Worm (Caenorhabditis elegans) whole organism, L2 larva: ENCODE data around the gene C46C2.6.

ENCODE experiments used
- C34F6.9 ChIP-seq: fragments of 150-350 bp; optimal IDR thresholded peaks from 2 replicates; lab custom pipeline; 2014; ENCODE audit warnings: missing biosample characterization, missing genetic modification characterization
- F13H6.1 ChIP-seq: sonication (generic microtip); optimal IDR thresholded peaks from 2 replicates; lab custom pipeline; 2016; ENCODE audit warnings: missing genetic modification characterization, missing compliant biosample characterization
- R02D3.7 ChIP-seq: fragments of 150-350 bp; optimal IDR thresholded peaks from 2 replicates; lab custom pipeline; 2014; ENCODE audit warnings: missing biosample characterization, missing genetic modification characterization
- Y55F3AM.14 ChIP-seq: fragments of 200-800 bp; sonication (Bioruptor generic); optimal IDR thresholded peaks from 2 replicates; lab custom pipeline; 2018; ENCODE audit warnings: mild to moderate bottlenecking, missing genetic modification characterization, missing compliant biosample characterization
- alr-1 ChIP-seq: fragments of 150-350 bp; optimal IDR thresholded peaks from 2 replicates; lab custom pipeline; 2014; ENCODE audit warnings: missing biosample characterization, missing genetic modification characterization
- ama-1 ChIP-seq: fragments of 150-350 bp; optimal IDR thresholded peaks from 2 replicates; lab custom pipeline; 2018; ENCODE audit warnings: inconsistent platforms
- blmp-1 ChIP-seq: sonication (generic microtip); optimal IDR thresholded peaks from 2 replicates; lab custom pipeline; 2017; ENCODE audit warnings: missing genetic modification characterization, mild to moderate bottlenecking, missing compliant biosample characterization, antibody characterized with exemption, moderate library complexity; ENCODE audit not compliant: insufficient read depth
- ceh-16 ChIP-seq: fragments of 150-350 bp; optimal IDR thresholded peaks from 2 replicates; lab custom pipeline; 2014; ENCODE audit warnings: missing biosample characterization, missing genetic modification characterization
- ceh-82 ChIP-seq: fragments of 150-350 bp; optimal IDR thresholded peaks from 2 replicates; lab custom pipeline; 2014; ENCODE audit warnings: missing biosample characterization, missing genetic modification characterization
- crh-2 ChIP-seq: sonication (generic microtip); optimal IDR thresholded peaks from 2 replicates; lab custom pipeline; 2017; ENCODE audit warnings: missing biosample characterization, missing genetic modification characterization
- egl-27 ChIP-seq: sonication (generic microtip); optimal IDR thresholded peaks from 3 replicates; lab custom pipeline; 2017; ENCODE audit warnings: missing biosample characterization, missing genetic modification reagents, missing genetic modification characterization
- elt-1 ChIP-seq: fragments of 150-350 bp; optimal IDR thresholded peaks from 2 replicates; lab custom pipeline; 2014; ENCODE audit warnings: missing biosample characterization, missing genetic modification characterization
- elt-3 ChIP-seq: sonication (generic microtip); optimal IDR thresholded peaks from 2 replicates; lab custom pipeline; 2017; ENCODE audit warnings: missing biosample characterization, missing genetic modification characterization
- fos-1 ChIP-seq: fragments of 150-350 bp; optimal IDR thresholded peaks from 2 replicates; lab custom pipeline; 2014; ENCODE audit warnings: missing biosample characterization, missing genetic modification characterization
- gmeb-1 ChIP-seq: fragments of 150-350 bp; optimal IDR thresholded peaks from 2 replicates; lab custom pipeline; 2014; ENCODE audit warnings: missing biosample characterization, missing genetic modification characterization
- lin-13 ChIP-seq: fragments of 150-350 bp; optimal IDR thresholded peaks from 2 replicates; lab custom pipeline; 2014; ENCODE audit warnings: missing biosample characterization, missing genetic modification reagents, missing genetic modification characterization
- lsy-2 ChIP-seq, 2 experiments: fragments of 150-350 bp in 1 of 2; sonication (generic microtip) in 1 of 2; optimal IDR thresholded peaks; 2 replicates each; lab custom pipeline; 2014 to 2017; ENCODE audit warnings: missing biosample characterization in 2 of 2, missing genetic modification characterization in 2 of 2
- mab-5 ChIP-seq: fragments of 150-350 bp; optimal IDR thresholded peaks from 2 replicates; lab custom pipeline; 2014; ENCODE audit warnings: missing biosample characterization, missing genetic modification characterization
- mbf-1 ChIP-seq: sonication (generic microtip); optimal IDR thresholded peaks from 2 replicates; lab custom pipeline; 2017; ENCODE audit warnings: missing biosample characterization, missing genetic modification characterization
- mdl-1 ChIP-seq, 2 experiments: fragments of 150-350 bp in 1 of 2; sonication (generic microtip) in 1 of 2; optimal IDR thresholded peaks; 2 replicates each; lab custom pipeline; 2017; ENCODE audit warnings: missing biosample characterization in 2 of 2, missing genetic modification characterization in 2 of 2
- nhr-10 ChIP-seq: sonication (generic microtip); optimal IDR thresholded peaks from 2 replicates; lab custom pipeline; 2017; ENCODE audit warnings: missing biosample characterization, missing genetic modification characterization
- nhr-129 ChIP-seq: fragments of 150-350 bp; optimal IDR thresholded peaks from 2 replicates; lab custom pipeline; 2014; ENCODE audit warnings: missing biosample characterization, missing genetic modification characterization
- nhr-21 ChIP-seq: fragments of 150-350 bp; optimal IDR thresholded peaks from 2 replicates; lab custom pipeline; 2014; ENCODE audit warnings: missing biosample characterization, missing genetic modification characterization
- nhr-23 ChIP-seq: fragments of 150-350 bp; optimal IDR thresholded peaks from 2 replicates; lab custom pipeline; 2014; ENCODE audit warnings: missing biosample characterization, missing genetic modification reagents, missing genetic modification characterization
- nhr-237 ChIP-seq: fragments of 150-350 bp; optimal IDR thresholded peaks from 2 replicates; lab custom pipeline; 2014; ENCODE audit warnings: missing biosample characterization, missing genetic modification characterization
- nhr-25 ChIP-seq: fragments of 150-350 bp; sonication (generic microtip); optimal IDR thresholded peaks from 3 replicates; lab custom pipeline; 2014; ENCODE audit warnings: missing biosample characterization, missing genetic modification characterization
- nhr-6 ChIP-seq: fragments of 150-350 bp; optimal IDR thresholded peaks from 2 replicates; lab custom pipeline; 2014; ENCODE audit warnings: missing biosample characterization, missing genetic modification characterization
- sma-3 ChIP-seq: sonication (generic microtip); optimal IDR thresholded peaks from 2 replicates; lab custom pipeline; 2016; ENCODE audit warnings: missing genetic modification reagents, missing genetic modification characterization, missing compliant biosample characterization
- sma-9 ChIP-seq, 2 experiments: fragments of 150-350 bp in 1 of 2; sonication (generic microtip) in 1 of 2; optimal IDR thresholded peaks; 2 replicates each; lab custom pipeline; 2014 to 2016; ENCODE audit warnings: missing genetic modification characterization in 2 of 2, mild to moderate bottlenecking in 1 of 2, missing biosample characterization in 1 of 2, missing compliant biosample characterization in 1 of 2, missing genetic modification reagents in 1 of 2, moderate library complexity in 1 of 2
- snpc-4 ChIP-seq: fragments of 150-350 bp; optimal IDR thresholded peaks from 2 replicates; lab custom pipeline; 2014; ENCODE audit warnings: missing biosample characterization, missing genetic modification characterization
- zag-1 ChIP-seq: fragments of 150-350 bp; optimal IDR thresholded peaks from 2 replicates; lab custom pipeline; 2014; ENCODE audit warnings: missing biosample characterization, missing genetic modification characterization
- ztf-4 ChIP-seq: fragments of 150-350 bp; optimal IDR thresholded peaks from 2 replicates; lab custom pipeline; 2014; ENCODE audit warnings: missing biosample characterization, missing genetic modification characterization

Gene C46C2.6

DNA sequence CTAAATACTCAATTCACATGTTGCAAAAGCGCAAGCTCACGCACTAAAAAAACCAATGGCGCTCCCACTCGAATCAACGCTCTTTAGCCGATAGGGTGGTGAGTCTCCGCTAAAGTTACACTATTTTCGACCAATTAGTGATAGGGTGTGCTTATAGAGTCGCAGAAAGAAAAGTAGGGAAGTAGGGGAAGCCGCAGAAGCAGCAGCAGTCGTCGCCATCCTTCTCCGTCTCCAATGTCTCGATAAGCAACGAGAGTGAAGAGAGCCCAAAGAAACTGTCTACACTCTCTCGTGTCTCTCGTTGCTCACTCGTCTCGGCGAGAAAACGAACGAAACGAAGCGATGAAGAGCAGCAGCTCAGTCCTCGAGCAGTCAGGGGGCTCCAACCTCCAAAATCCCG lies 15.5 kb upstream of the C46C2.6 start (continued):
- TF ChIP-seq elt-3 (tag; lab: Kevin White, UChicago) = no peak
- no peak for TF ChIP-seq elt-1 (tag; lab: Kevin White, UChicago)
- TF ChIP-seq lsy-2 (tag; optimal IDR thresholded peaks at IDR 0.05; lab: Kevin White, UChicago) = peak in 1 of 2 experiments; percentile 43
- TF ChIP-seq ceh-16 (tag; lab: Kevin White, UChicago) = no peak
- no peak for TF ChIP-seq nhr-237 (tag; lab: Kevin White, UChicago)
- TF ChIP-seq mab-5 = peak; percentile 19

DNA sequence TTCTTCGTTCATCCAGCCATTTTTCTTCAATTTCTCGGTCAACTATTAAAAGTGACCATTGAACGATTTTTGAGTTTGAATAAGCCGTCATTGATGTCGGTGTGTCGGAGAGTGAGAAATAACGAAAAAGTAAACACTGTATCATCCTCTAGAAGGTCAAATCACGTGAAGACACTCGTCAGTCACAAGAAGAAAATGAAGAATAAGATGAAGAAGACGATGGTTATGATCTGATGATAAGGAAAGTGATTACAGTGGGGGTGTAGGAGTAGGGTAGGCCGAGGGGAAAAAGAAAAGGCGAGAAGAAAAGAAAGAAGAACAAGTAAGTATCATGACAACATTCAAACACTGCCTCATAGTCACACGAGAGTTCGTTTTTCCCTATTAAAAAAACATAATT lies 14.1 kb upstream of the C46C2.6 start:
- peak in 1 of 2 experiments; percentile 50 for TF ChIP-seq mdl-1 (tag; optimal IDR thresholded peaks at IDR 0.05; lab: Kevin White, UChicago)
- TF ChIP-seq blmp-1 (tag; lab: Kevin White, UChicago) = peak; percentile 48
- no peak for TF ChIP-seq snpc-4 (tag; lab: Kevin White, UChicago)
- TF ChIP-seq crh-2 = peak; percentile 90
- peak; percentile 64 for TF ChIP-seq ztf-4 (tag; lab: Kevin White, UChicago)
- peak; percentile 94 for TF ChIP-seq sma-3 (GFP tag; lab: Kevin White, UChicago)
- peak; percentile 84 for TF ChIP-seq nhr-21 (tag; lab: Kevin White, UChicago)
- peak; percentile 78 for TF ChIP-seq gmeb-1 (tag; lab: Kevin White, UChicago)
- no peak for TF ChIP-seq R02D3.7 (tag; lab: Kevin White, UChicago)
- TF ChIP-seq F13H6.1 (tag; lab: Kevin White, UChicago) = peak; percentile 54
- peak; percentile 59 for TF ChIP-seq sma-9 (GFP tag; optimal IDR thresholded peaks at IDR 0.05; lab: Kevin White, UChicago)
- TF ChIP-seq sma-9 (tag; optimal IDR thresholded peaks at IDR 0.05; lab: Kevin White, UChicago) = no peak
- peak; percentile 47 for TF ChIP-seq Y55F3AM.14
- TF ChIP-seq lin-13 (GFP tag; lab: Kevin White, UChicago) = no peak
- TF ChIP-seq nhr-25 (tag; lab: Kevin White, UChicago) = peak; percentile 82
- TF ChIP-seq fos-1 (tag; lab: Kevin White, UChicago) = peak; percentile 85
- TF ChIP-seq nhr-129 = peak; percentile 88
- TF ChIP-seq nhr-6 (tag; lab: Kevin White, UChicago) = peak; percentile 55
- TF ChIP-seq alr-1 = no peak
- TF ChIP-seq mab-5 = no peak
- TF ChIP-seq egl-27 (tag; lab: Kevin White, UChicago) = peak; percentile 35
- peak; percentile 50 for TF ChIP-seq ama-1 (lab: Kevin White, UChicago)
- TF ChIP-seq nhr-10 (tag; lab: Kevin White, UChicago) = peak; percentile 1
- peak in 1 of 2 experiments; percentile 59 for TF ChIP-seq lsy-2 (tag; optimal IDR thresholded peaks at IDR 0.05; lab: Kevin White, UChicago)
- TF ChIP-seq, all 48 proteins: peak for 18

DNA sequence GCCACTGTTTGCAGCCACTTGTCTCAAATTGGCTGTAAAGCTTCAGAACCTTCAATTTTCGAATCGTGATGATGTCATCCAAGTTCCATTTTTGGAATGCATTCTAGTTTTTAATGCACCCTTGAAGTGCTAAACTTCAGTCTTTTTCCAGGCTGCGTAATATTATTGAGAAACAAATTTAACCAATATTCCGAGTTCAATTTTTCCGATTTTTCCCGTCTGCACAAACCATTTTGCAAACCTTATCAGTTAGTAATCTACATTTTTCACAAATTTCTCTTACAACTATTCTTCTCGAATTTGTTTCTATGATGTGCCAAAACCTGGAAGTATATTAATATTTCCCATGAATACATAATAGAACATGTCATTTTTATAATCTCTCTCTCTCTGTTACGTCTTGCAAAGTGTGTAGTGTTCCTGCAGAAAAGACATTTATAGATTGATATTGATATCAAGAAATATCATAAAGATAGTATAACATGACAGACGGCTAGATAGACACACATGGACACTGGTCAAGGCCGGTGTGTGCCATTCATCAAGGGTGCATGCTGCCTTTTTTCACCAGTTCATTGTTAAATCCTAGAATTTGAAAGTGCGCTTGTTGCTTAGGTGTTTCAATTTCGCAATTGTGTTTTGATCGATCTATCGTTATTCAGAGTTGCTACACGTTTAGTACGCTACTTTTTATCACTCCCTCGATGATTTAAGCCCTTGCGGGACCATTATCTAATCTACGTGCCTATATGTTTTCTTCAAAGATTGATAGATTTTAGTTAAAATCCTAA lies 12.9 kb upstream of the C46C2.6 start:
- TF ChIP-seq fos-1 (tag; lab: Kevin White, UChicago) = peak; percentile 24
- no peak for TF ChIP-seq ama-1 (lab: Kevin White, UChicago)
- no peak for TF ChIP-seq C34F6.9
- TF ChIP-seq, all 48 proteins: peak for 1

DNA sequence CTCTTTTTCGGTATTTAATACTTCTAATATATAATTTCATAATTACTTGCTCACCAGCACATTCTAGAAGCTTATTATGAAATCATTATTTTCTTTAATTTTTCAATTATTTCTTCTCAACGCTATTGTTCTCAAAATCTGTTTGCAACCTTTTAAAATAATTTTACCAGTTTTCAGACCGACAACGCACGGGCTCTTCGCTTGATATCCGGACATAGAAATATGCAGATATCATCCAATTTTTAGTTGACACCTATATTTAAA lies 12.3 kb upstream of the C46C2.6 start, which contains the start of gene wnk-1:
TSS of gene wnk-1 (plus strand) at position 165 of the 264 bp plus-strand sequence.
- TF ChIP-seq ceh-82 (tag; lab: Kevin White, UChicago) = no peak
- no peak for TF ChIP-seq egl-27 (tag; lab: Kevin White, UChicago)
- no peak for TF ChIP-seq snpc-4 (tag; lab: Kevin White, UChicago)
- TF ChIP-seq nhr-25 (tag; lab: Kevin White, UChicago) = no peak
- TF ChIP-seq ceh-16 (tag; lab: Kevin White, UChicago) = no peak
- TF ChIP-seq elt-3 (tag; lab: Kevin White, UChicago) = no peak
- TF ChIP-seq sma-9 (GFP tag; optimal IDR thresholded peaks at IDR 0.05; lab: Kevin White, UChicago) = no peak
- TF ChIP-seq sma-9 (tag; optimal IDR thresholded peaks at IDR 0.05; lab: Kevin White, UChicago) = no peak
- TF ChIP-seq nhr-237 (tag; lab: Kevin White, UChicago) = no peak
- TF ChIP-seq mbf-1 (tag; lab: Kevin White, UChicago) = no peak
- TF ChIP-seq Y55F3AM.14 = no peak
- TF ChIP-seq sma-3 (GFP tag; lab: Kevin White, UChicago) = no peak
- no peak for TF ChIP-seq mab-5
- no peak for TF ChIP-seq ztf-4 (tag; lab: Kevin White, UChicago)
- TF ChIP-seq zag-1 = no peak
- no peak for TF ChIP-seq nhr-10 (tag; lab: Kevin White, UChicago)
- TF ChIP-seq alr-1 = no peak
- TF ChIP-seq nhr-23 (tag; lab: Kevin White, UChicago) = no peak
